Fruit fly (Drosophila melanogaster): Measurements from ENCODE around the gene Tcs5.

The Tcs5 gene

dm6 chr3L:5182255-5182993, 43.2 kb upstream of the Tcs5 start:
- no peak for TF ChIP-seq GATAd (GFP tag; optimal IDR thresholded peaks at IDR 0.05)
- TF ChIP-seq CG9705 (GFP tag; optimal IDR thresholded peaks at IDR 0.05), result no peak
- TF ChIP-seq tai (GFP tag; optimal IDR thresholded peaks at IDR 0.05), result no peak
- TF ChIP-seq Hr83 (GFP tag; optimal IDR thresholded peaks at IDR 0.05; ENCODE audit: poor library complexity, severe bottlenecking), result no peak
- TF ChIP-seq Myc (optimal IDR thresholded peaks at IDR 0.05), result no peak
- TF ChIP-seq Dif (GFP tag; optimal IDR thresholded peaks at IDR 0.05; ENCODE audit: partially characterized antibody), result no peak
- peak; percentile 7 for TF ChIP-seq Hnf4 (GFP tag; optimal IDR thresholded peaks at IDR 0.05)
- TF ChIP-seq Mio (GFP tag; optimal IDR thresholded peaks at IDR 0.05), result no peak
- no peak for TF ChIP-seq Rel (GFP tag; optimal IDR thresholded peaks at IDR 0.05)
- TF ChIP-seq Rel (tag; optimal IDR thresholded peaks at IDR 0.05), result no peak
- TF ChIP-seq Dfd (GFP tag; optimal IDR thresholded peaks at IDR 0.05), result no peak
- TF ChIP-seq lola (GFP tag; optimal IDR thresholded peaks at IDR 0.05), result no peak
- TF ChIP-seq dmrt93B (GFP tag; optimal IDR thresholded peaks at IDR 0.05), result no peak
- TF ChIP-seq br (GFP tag; optimal IDR thresholded peaks at IDR 0.05), result peak; percentile 7
- TF ChIP-seq sage (GFP tag; optimal IDR thresholded peaks at IDR 0.05), result no peak
- TF ChIP-seq Hr78 (GFP tag; optimal IDR thresholded peaks at IDR 0.05), result no peak
- no peak for TF ChIP-seq sv (GFP tag; optimal IDR thresholded peaks at IDR 0.05)
- TF ChIP-seq fru (GFP tag; optimal IDR thresholded peaks at IDR 0.05), result peak; percentile 40
- no peak for TF ChIP-seq psq (GFP tag; optimal IDR thresholded peaks at IDR 0.05)
- peak in 1 of 2 experiments; percentile 39 for TF ChIP-seq foxo (GFP tag; optimal IDR thresholded peaks at IDR 0.05)
- TF ChIP-seq CrebA (GFP tag; optimal IDR thresholded peaks at IDR 0.05; ENCODE audit: borderline replicate concordance), result no peak
- no peak for TF ChIP-seq Vsx2 (GFP tag; optimal IDR thresholded peaks at IDR 0.05; ENCODE audit: partially characterized antibody)
- TF ChIP-seq ey (GFP tag; optimal IDR thresholded peaks at IDR 0.05), result peak; percentile 32
- TF ChIP-seq dl (GFP tag; optimal IDR thresholded peaks at IDR 0.05; ENCODE audit: insufficient read depth in 1 of 2, partially characterized antibody in 2 of 2), result no peak
- TF ChIP-seq OdsH (GFP tag; optimal IDR thresholded peaks at IDR 0.05), result peak; percentile 27
- TF ChIP-seq Jra (GFP tag; optimal IDR thresholded peaks at IDR 0.05), result no peak
- TF ChIP-seq rgr (GFP tag; optimal IDR thresholded peaks at IDR 0.05), result peak; percentile 16
- TF ChIP-seq HLH106 (tag; optimal IDR thresholded peaks at IDR 0.05), result peak; percentile 16
- peak; percentile 23 for TF ChIP-seq h (GFP tag; optimal IDR thresholded peaks at IDR 0.05)
- no peak for TF ChIP-seq woc (GFP tag; optimal IDR thresholded peaks at IDR 0.05)

- no peak for TF ChIP-seq Mio (GFP tag; optimal IDR thresholded peaks at IDR 0.05)
- peak; percentile 6 for TF ChIP-seq CrebA (GFP tag; optimal IDR thresholded peaks at IDR 0.05; ENCODE audit: borderline replicate concordance)
- TF ChIP-seq br (GFP tag; optimal IDR thresholded peaks at IDR 0.05), result no peak
- TF ChIP-seq N (GFP tag; optimal IDR thresholded peaks at IDR 0.05), result no peak
- TF ChIP-seq HLH106 (tag; optimal IDR thresholded peaks at IDR 0.05), result no peak
- peak; percentile 11 for TF ChIP-seq brk (GFP tag; optimal IDR thresholded peaks at IDR 0.05)
- TF ChIP-seq Rel (GFP tag; optimal IDR thresholded peaks at IDR 0.05), result no peak
- TF ChIP-seq Rel (tag; optimal IDR thresholded peaks at IDR 0.05), result peak; percentile 99
- no peak for TF ChIP-seq dsf (GFP tag; optimal IDR thresholded peaks at IDR 0.05; ENCODE audit: borderline replicate concordance)
- peak; percentile 45 for TF ChIP-seq Jra (GFP tag; optimal IDR thresholded peaks at IDR 0.05)
These were observed 41.9 kb upstream of the Tcs5 start for dm6 chr3L:5180968-5181612.

dm6 chr3L:5180179-5180578, 41.0 kb upstream of the Tcs5 start:
- peak; percentile 34 for TF ChIP-seq h (GFP tag; optimal IDR thresholded peaks at IDR 0.05)
- no peak for TF ChIP-seq usp (GFP tag; optimal IDR thresholded peaks at IDR 0.05)
- no peak for TF ChIP-seq Myc (optimal IDR thresholded peaks at IDR 0.05)
- TF ChIP-seq psq (GFP tag; optimal IDR thresholded peaks at IDR 0.05), result peak; percentile 32
- TF ChIP-seq Mio (GFP tag; optimal IDR thresholded peaks at IDR 0.05), result no peak
- no peak for TF ChIP-seq N (GFP tag; optimal IDR thresholded peaks at IDR 0.05)
- no peak for TF ChIP-seq sage (GFP tag; optimal IDR thresholded peaks at IDR 0.05)
- TF ChIP-seq Hr78 (GFP tag; optimal IDR thresholded peaks at IDR 0.05), result no peak
- no peak for TF ChIP-seq Vsx2 (GFP tag; optimal IDR thresholded peaks at IDR 0.05; ENCODE audit: partially characterized antibody)
- TF ChIP-seq OdsH (GFP tag; optimal IDR thresholded peaks at IDR 0.05), result peak; percentile 16
- no peak for TF ChIP-seq Abd-B (GFP tag; optimal IDR thresholded peaks at IDR 0.05)
- no peak for TF ChIP-seq Rel (GFP tag; optimal IDR thresholded peaks at IDR 0.05)
- peak; percentile 91 for TF ChIP-seq Rel (tag; optimal IDR thresholded peaks at IDR 0.05)
- no peak for TF ChIP-seq Dif (GFP tag; optimal IDR thresholded peaks at IDR 0.05; ENCODE audit: partially characterized antibody)
